Fruit fly (Drosophila melanogaster): ENCODE data around the gene Act5C.

The Act5C gene

DNA sequence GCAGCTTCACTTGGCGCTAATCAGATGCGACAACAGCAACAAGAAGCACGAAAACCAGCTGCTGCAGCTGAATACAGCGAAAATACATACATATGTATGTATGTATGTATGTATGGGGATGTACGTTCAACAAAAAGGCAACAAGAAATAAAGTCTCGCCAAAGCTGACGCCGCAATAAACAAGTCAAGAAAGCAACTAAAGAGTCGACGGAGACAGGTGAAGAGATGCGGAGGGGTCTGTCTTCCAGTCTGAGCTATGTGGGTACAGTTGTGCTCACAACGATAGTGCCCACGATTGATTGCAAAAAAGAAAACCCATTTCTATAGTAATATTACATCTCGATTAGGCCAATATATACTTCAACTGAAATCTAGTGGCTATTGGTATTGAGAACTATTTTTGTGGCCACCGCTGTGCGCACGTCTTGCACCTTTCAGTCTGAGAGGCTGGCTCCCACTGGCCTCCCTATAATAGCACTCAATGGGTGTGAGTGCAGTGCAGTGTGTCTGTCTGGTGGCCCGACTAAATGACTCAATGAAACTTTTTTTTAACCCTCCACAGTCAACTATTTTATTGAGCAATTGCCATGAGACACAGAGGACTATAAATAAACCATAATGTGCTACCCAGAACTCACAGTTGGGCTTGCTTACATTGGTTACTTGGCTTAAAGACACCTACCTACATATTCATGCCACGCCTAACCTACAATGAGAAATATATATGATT, 4.7 kb upstream of the Act5C start (continued):
- TF ChIP-seq CG1233 (GFP tag; optimal IDR thresholded peaks at IDR 0.05): peak; percentile 83
- peak; percentile 93 for TF ChIP-seq oc (tag; optimal IDR thresholded peaks at IDR 0.05)
- no peak for TF ChIP-seq ftz-f1 (GFP tag; optimal IDR thresholded peaks at IDR 0.05)
- peak; percentile 92 for TF ChIP-seq CG7839 (tag; optimal IDR thresholded peaks at IDR 0.05)
- TF ChIP-seq CG11456 (GFP tag; IDR thresholded peaks at IDR 0.05): peak; percentile 86
- TF ChIP-seq phol (tag; optimal IDR thresholded peaks at IDR 0.05): peak; percentile 90
- peak; percentile 88 for TF ChIP-seq CG17385 (GFP tag; optimal IDR thresholded peaks at IDR 0.05)
- peak; percentile 74 for TF ChIP-seq gcm2 (GFP tag; optimal IDR thresholded peaks at IDR 0.05)
- TF ChIP-seq CG7786 (GFP tag; optimal IDR thresholded peaks at IDR 0.05): peak; percentile 88
- TF ChIP-seq abd-A (tag; optimal IDR thresholded peaks at IDR 0.05): no peak
- TF ChIP-seq Optix (GFP tag; IDR thresholded peaks at IDR 0.05): peak; percentile 95
- TF ChIP-seq HmgZ (tag; optimal IDR thresholded peaks at IDR 0.05): peak; percentile 73
- peak; percentile 89 for TF ChIP-seq dimm (GFP tag; IDR thresholded peaks at IDR 0.05)
- TF ChIP-seq vfl (GFP tag; optimal IDR thresholded peaks at IDR 0.05): peak; percentile 42
- TF ChIP-seq nom (GFP tag; optimal IDR thresholded peaks at IDR 0.05): peak; percentile 99
- peak; percentile 96 for TF ChIP-seq CG3726 (GFP tag; IDR thresholded peaks at IDR 0.05)
- peak; percentile 96 for TF ChIP-seq CG1603 (tag; optimal IDR thresholded peaks at IDR 0.05)
- TF ChIP-seq aop (GFP tag; IDR thresholded peaks at IDR 0.05): peak; percentile 81; the same call in 1 of the 2 replicates
- peak; percentile 69 for TF ChIP-seq CG8765 (GFP tag; IDR thresholded peaks at IDR 0.05)
- peak; percentile 93 for TF ChIP-seq HLH3B (GFP tag; IDR thresholded peaks at IDR 0.05)
- TF ChIP-seq Abd-B (GFP tag; optimal IDR thresholded peaks at IDR 0.05): peak; percentile 83
- TF ChIP-seq CG1792 (GFP tag; optimal IDR thresholded peaks at IDR 0.05): peak; percentile 85
- peak; percentile 39 for TF ChIP-seq sug (tag; optimal IDR thresholded peaks at IDR 0.05)
- peak; percentile 87 for TF ChIP-seq pnt (GFP tag; optimal IDR thresholded peaks at IDR 0.05)
- TF ChIP-seq CG12299 (tag; optimal IDR thresholded peaks at IDR 0.05): peak; percentile 75
- peak; percentile 94 for TF ChIP-seq CG17328 (GFP tag; IDR thresholded peaks at IDR 0.05)
- peak; percentile 79 for TF ChIP-seq gcm (GFP tag; optimal IDR thresholded peaks at IDR 0.05)
- peak; percentile 88 to 93 for TF ChIP-seq dpn (GFP tag; optimal IDR thresholded peaks at IDR 0.05)
- peak; percentile 90 for TF ChIP-seq croc (GFP tag; conservative IDR thresholded peaks at IDR 0.05)
- TF ChIP-seq cas (GFP tag; IDR thresholded peaks at IDR 0.05): peak; percentile 53; the same call in 1 of the 2 replicates
- TF ChIP-seq Opbp (GFP tag; IDR thresholded peaks at IDR 0.05; ENCODE audit: partially characterized antibody): no peak
- no peak; the same call in 1 of the 2 replicates for TF ChIP-seq Dip2 (GFP tag; IDR thresholded peaks at IDR 0.05)
- peak; percentile 84 for TF ChIP-seq fd64A (GFP tag; optimal IDR thresholded peaks at IDR 0.05)
- peak; percentile 82 for TF ChIP-seq wdn (GFP tag; IDR thresholded peaks at IDR 0.05)
- peak; percentile 77 for TF ChIP-seq HmgD (GFP tag; optimal IDR thresholded peaks at IDR 0.05)
- peak; percentile 76 for TF ChIP-seq CG6654 (GFP tag; optimal IDR thresholded peaks at IDR 0.05)
- peak; percentile 82 for TF ChIP-seq eyg (GFP tag; optimal IDR thresholded peaks at IDR 0.05)
- peak; percentile 91 for TF ChIP-seq ase (GFP tag; IDR thresholded peaks at IDR 0.05)
- TF ChIP-seq Med (GFP tag): peak; percentile 99
- peak; percentile 92 for TF ChIP-seq CG6254 (GFP tag; optimal IDR thresholded peaks at IDR 0.05)
- no peak for TF ChIP-seq pita (GFP tag; optimal IDR thresholded peaks at IDR 0.05)
- TF ChIP-seq pho (GFP tag; optimal IDR thresholded peaks at IDR 0.05): peak; percentile 72
- peak; percentile 69 for TF ChIP-seq scrt (GFP tag; optimal IDR thresholded peaks at IDR 0.05)
- peak; percentile 41 for TF ChIP-seq Fer2 (tag; optimal IDR thresholded peaks at IDR 0.05)
- TF ChIP-seq CG6689 (GFP tag; IDR thresholded peaks at IDR 0.05): peak; percentile 93
- peak; percentile 86 for TF ChIP-seq salm (tag; optimal IDR thresholded peaks at IDR 0.05)
- TF ChIP-seq CG12769 (tag; optimal IDR thresholded peaks at IDR 0.05): peak; percentile 92
- TF ChIP-seq CG30020 (tag; optimal IDR thresholded peaks at IDR 0.05): peak; percentile 44
- TF ChIP-seq CG6854 (GFP tag; optimal IDR thresholded peaks at IDR 0.05): peak; percentile 75

All from whole organism, embryonic.